Worm (Caenorhabditis elegans): ENCODE data around the gene F44E7.9.
"Not testable (repeated sequence)": the region's sequence is repeated elsewhere in the genome, so short reads cannot be mapped to it uniquely, and the experiment has no call there.

F44E7.9 gene

DNA sequence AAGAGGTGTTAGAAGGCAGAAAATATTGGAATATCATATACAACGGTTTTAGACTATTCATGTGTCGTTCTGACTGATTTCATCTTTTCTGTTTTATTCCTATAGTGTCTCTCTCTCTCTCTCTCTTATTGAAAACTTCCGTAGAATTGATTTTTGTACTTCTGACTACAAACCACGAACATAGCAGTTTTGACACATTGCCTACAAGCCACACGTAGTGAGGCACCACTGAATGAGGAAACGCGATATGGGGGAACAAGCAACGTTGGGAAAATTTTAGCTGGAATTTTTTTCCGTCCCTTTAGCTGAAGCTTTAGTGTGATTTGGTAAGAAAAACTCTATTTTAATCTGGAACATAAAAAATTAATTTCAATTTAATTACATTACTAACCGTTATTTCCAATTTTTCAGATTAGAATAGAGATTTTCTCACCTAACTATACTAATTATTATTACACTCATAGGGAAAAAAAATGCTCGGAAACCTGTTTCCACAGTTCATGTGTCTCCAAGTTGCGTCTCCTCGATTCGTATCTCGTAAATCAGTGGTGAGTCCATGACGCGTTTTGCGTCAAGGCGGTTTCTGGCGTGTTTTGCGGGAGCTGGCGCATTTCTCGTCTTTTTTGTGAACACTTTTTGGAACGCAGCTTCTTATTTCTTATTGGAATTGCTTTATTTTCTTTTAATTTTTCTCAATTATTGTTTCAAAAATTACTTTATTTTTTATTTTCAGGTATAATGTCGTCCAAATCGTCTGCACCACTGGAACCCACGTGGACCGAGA is at the start of gene F44E7.9, which contains the start of gene nhr-142:
TSS of gene F44E7.9 (plus strand) at position 734 of the 784 bp plus-strand sequence.
TSS of gene nhr-142 (minus strand) at position 57 of the 784 bp plus-strand sequence.
- TF ChIP-seq unc-62 (GFP tag; optimal IDR thresholded peaks at IDR 0.05): no peak

DNA sequence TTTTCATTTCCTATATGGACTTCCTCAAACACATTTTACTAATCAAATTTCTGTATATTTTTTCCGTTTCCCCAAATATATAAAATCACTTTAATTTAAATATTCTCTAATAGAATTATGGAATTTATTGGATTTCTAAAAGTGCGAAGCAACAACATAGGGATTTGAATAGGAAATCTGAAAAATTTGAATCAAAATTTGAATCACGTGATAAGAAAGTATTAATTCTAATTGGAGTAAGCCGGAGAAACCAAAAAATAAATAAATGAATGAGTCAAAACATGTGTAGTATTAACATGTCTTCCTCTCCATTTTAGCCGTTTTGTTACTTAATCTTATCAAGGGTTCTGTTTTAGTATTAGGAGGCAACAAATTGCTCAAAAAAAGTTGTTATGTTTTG is 49.8 kb upstream of the F44E7.9 start:
- TF ChIP-seq unc-62 (GFP tag; optimal IDR thresholded peaks at IDR 0.05): no peak

DNA sequence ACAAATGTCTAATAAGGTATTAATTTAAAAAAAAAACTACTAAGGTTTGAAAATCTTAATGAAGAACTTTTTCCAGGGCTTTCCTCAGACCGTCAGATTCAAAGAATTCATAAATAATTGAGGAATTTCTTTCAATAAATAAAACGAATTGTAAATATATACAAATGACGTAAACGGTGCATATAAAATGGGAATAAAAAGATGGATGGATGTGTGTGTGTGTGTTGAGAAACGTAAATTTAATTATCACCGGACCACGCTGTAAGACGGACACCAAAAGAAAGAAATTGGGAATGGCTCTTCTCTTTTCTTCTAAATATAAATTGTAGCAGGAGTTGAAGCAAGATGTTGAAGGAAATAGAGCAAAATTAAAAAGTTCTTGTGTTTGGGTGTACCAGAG is 44.8 kb upstream of the F44E7.9 start:
- TF ChIP-seq unc-62 (GFP tag; optimal IDR thresholded peaks at IDR 0.05): no peak

DNA sequence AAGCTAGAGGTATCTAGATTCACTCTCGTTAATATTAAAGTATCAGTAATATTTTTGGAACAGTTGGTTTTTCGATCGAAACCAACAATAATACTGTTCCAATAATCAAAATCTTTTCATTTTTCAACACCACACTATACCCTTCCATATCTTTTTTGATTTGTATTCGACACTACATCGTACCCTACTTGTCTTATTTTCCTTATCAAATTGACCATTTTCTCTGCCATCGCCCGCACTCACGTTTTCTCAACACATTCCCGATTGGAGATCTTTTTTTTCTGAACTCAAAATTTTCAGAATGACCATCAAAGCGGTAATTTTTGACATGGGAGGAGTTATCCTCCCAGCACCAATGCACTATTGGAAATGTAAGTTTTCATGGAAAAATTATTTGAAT is 43.5 kb upstream of the F44E7.9 start, which contains the start of gene acds-10:
TSS of gene acds-10 (plus strand) at position 301 of the 400 bp plus-strand sequence.
- TF ChIP-seq unc-62 (GFP tag; optimal IDR thresholded peaks at IDR 0.05): no peak

DNA sequence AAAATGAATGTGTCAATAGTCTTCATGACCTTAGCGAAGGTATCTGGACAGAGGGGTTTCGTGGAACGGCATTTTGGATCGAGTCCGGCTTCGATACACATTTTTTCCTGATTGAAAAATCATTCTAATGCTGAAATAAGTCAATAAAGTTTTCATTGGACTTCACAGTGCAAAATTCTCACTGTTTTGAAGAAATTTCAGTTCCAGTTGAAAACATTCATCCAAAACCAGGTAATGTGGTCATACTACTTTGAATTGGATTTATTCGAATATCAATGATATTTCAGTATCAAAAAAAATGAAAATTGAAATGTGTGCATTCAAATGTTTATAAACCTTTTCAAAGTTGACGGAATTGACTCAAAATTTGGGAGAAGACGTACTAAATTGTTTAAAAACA is 37.6 kb upstream of the F44E7.9 start, which contains the start of gene pgph-1:
TSS of gene pgph-1 (minus strand) at position 101 of the 400 bp plus-strand sequence.
- TF ChIP-seq unc-62 (GFP tag; optimal IDR thresholded peaks at IDR 0.05): no peak

DNA sequence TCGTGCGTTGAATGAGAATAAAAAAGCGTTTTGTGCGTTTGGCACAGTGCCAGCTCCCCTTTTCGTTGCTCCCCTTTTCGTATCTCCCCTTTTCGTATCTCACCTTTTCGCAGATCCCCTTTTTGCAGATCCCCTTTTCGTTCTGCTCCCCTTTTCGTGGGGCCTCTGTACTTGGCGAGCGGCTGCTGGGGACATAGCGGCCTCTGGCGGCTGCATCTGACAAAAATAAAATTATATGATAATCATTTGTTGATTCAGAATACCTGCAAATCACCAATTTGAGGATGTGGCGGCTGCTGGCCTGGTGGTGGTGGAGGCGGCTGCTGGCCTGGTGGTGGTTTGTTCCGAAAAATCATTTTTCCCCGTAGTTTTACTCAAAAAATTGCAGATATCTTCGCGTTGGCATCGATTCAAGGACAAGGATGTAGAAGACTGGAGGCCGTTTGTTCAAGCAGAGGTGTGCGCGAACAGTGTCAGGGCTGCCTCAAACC is 35.8 kb upstream of the F44E7.9 start, which contains the start of gene K09H11.11:
TSS of gene K09H11.11 (minus strand) at position 51 of the 491 bp plus-strand sequence.
- not testable (repeated sequence) for TF ChIP-seq unc-62 (GFP tag; optimal IDR thresholded peaks at IDR 0.05)

DNA sequence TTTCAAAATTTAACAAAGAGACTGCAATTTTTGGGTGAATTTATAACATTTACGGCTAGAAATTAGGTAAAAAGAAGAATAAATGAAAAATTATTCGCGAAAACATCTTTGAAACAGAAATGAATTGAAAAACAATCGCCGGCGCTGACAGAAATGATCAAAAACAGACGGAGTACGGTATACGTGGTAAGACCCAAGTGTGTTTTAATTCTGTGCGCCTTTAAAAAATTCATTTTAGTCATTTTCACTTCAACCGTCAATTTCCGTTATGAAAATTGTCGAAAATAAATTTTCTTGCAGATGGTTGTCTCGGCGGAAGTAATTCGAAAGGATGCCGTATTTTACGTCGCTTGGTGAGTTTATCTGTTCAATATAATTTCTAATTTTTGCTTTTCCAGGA is 34.8 kb upstream of the F44E7.9 start, which contains the start of gene C53A3.3:
TSS of gene C53A3.3 (plus strand) at position 301 of the 400 bp plus-strand sequence.
- no peak for TF ChIP-seq unc-62 (GFP tag; optimal IDR thresholded peaks at IDR 0.05)

DNA sequence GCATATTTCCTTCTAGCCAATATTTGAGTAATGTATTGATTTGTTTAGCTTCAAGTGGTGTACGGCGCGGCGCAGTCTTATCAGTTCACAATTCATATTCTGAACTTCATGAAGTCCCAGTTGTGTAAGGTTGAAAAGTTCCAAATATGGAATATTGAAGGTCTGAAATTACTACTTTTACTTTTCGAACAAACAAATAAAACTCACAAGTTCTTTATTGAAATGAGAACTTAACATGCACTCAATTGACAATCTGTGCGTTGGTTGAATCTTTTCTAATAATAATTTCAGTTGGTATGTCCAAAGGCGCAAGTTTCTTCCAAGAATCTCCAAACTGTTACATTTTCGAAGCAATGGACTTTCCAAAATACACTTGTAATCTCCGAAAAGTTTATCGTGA is 32.2 kb upstream of the F44E7.9 start, which contains the start of gene C53A3.4:
TSS of gene C53A3.4 (minus strand) at position 101 of the 400 bp plus-strand sequence.
- TF ChIP-seq unc-62 (GFP tag; optimal IDR thresholded peaks at IDR 0.05): no peak

DNA sequence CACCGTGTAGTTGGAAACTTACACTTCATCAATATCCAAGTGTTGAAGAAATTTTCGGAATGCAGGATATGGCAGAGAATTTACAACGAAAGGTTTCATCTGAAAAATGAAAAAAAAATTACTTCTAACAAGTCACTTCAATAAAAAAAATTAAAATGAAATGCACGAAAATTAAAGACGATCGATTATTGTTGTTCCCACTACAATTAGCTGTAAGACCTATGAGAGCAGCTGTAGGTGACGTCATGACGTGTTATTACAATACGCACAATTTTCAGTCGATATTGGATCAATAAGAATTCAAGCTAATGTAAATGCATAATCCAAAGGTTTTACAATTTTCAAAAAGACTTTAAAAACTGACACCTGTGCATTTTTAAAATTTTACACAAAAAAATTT is 30.9 kb upstream of the F44E7.9 start, which contains the start of gene C53A3.1:
TSS of gene C53A3.1 (minus strand) at position 101 of the 400 bp plus-strand sequence.
- TF ChIP-seq unc-62 (GFP tag; optimal IDR thresholded peaks at IDR 0.05): no peak

DNA sequence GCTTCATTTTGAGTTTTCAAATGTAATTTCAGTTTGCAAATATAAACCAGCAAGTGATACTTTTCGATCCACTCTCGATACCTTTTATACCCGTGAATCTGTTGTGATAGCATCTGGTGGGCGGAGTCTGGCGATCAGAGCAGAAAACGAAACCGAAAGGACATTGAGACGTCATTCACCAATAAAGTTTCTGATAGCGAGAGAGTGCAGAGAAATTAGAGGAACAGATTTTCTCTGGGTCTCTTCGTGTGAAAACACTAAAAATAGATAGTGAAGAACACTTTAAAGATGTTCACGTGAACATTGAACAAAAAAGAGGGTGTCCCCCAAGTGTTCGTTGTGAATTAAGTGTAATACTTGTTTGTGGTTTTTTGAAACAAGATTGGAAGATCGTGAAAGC is 27.2 kb upstream of the F44E7.9 start, which contains the start of gene pgph-3:
TSS of gene pgph-3 (minus strand) at position 60 of the 400 bp plus-strand sequence.
- no peak for TF ChIP-seq unc-62 (GFP tag; optimal IDR thresholded peaks at IDR 0.05)

DNA sequence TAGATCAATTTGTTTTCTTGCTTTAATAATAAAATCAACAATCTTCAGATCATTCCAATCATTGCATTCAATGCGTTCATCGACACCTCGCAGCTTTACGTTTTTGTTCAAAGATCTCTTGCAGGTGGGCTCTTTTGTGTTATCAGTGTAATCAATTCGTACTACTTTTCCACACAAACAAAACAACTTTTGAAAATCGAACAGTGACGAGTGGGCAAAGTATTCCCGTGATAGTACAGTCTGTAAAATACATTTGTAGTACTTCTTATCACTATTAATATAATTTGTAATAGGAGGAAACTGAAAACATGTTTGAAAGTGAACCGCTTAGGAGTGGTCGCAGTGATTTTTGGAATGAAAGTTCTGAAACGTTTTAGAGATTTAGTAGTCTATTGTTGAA is 25.9 kb upstream of the F44E7.9 start, which contains the start of gene pgph-2:
TSS of gene pgph-2 (plus strand) at position 47 of the 400 bp plus-strand sequence.
- no peak for TF ChIP-seq unc-62 (GFP tag; optimal IDR thresholded peaks at IDR 0.05)

DNA sequence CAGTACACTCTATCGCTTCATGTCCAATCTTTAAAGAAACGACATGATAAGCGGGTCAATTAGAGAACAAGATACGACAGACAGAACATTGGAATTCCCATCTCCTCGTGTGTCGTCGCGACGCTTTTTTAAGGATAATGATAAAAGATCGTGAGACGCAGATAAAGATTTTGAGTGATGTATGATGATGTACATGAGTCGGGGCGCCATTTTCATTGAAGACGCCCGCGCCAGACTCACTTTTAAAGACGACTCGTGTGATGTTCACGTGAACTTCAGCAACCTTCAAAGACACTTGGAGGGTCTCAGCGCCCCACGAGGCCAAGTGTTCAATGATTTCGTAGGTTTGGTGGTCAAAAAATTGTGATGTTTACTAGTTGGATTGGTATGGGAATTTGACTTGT is 22.7 kb upstream of the F44E7.9 start:
- no peak for TF ChIP-seq unc-62 (GFP tag; optimal IDR thresholded peaks at IDR 0.05)

DNA sequence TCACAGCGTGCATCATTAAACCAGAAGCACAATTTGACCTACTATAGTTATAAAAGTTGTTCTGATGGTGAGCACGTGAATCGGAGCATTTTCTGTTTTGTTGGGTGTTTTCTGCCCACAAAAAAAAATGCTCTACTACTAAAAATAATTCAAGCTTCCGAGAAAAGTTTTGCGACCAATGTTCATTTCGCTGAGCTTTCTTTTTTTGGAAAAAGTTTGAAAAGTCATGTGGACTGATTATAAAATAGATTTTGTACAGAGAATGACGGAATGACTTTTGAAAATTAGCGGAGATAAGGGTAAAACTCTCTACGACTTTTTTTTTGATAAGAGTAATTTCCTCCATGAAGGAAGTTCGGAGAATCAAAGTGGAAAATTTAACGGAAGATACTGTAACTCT is 21.5 kb upstream of the F44E7.9 start:
- TF ChIP-seq unc-62 (GFP tag; optimal IDR thresholded peaks at IDR 0.05): no peak

DNA sequence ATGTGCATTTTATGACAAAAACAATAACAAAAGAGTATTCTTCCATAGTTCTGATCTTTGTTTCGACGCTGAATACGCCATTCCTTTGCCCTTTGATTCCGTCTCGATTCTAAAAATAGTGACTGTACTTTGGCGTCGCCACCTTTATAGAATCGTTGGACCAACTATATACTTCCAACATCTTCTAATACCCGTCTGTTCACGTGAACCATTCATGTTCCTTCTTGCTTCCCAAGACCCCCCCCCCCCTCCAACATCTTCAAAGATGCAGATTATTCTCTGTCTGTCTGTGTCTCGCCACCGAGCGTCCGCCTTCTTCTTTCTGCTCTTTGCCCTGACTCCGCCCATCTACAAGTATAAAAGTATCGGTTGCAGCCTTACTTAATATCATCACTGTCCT is 21.0 kb upstream of the F44E7.9 start:
- no peak for TF ChIP-seq unc-62 (GFP tag; optimal IDR thresholded peaks at IDR 0.05)

DNA sequence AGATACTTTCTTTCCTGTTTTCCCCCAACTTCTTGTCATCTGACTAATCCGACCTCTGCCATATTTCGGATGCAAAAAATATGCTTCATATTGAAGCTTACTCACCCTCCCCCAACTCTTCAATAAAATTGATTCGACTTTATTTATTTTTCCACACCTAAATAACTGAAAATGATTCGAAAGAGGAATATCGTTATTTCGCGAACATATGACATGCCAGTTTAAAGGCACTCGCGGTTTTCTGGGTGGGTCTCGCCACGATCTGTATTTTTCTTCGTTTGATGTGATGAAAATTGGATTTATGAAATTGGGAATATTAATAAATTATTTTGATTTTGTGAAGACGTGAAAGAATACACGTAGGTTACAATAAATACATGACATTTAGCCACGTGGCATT is 19.4 kb upstream of the F44E7.9 start, which contains the start of gene F44E7.3:
TSS of gene F44E7.3 (plus strand) at position 319 of the 400 bp plus-strand sequence.
- TF ChIP-seq unc-62 (GFP tag; optimal IDR thresholded peaks at IDR 0.05): no peak

DNA sequence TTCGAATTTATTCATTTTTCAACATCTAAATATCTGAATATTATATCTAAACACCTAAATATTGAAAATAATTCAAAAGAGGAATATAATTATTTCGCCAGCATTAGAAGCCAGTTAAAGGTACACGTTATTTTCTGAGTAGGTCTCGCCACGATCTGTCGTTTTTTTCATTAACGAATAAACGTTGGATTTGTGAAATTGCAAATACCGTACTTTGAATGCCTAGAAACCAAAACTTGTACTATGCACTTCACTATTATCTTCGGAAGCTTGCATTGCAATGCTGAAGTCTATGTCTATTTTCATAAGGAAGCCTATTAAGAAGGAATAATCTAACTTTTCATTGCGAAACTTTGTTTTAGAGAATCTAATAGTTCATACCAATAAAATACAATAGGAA is 18.5 kb upstream of the F44E7.9 start:
- TF ChIP-seq unc-62 (GFP tag; optimal IDR thresholded peaks at IDR 0.05): no peak

All from whole organism, dauer.